Fruit fly (Drosophila melanogaster) whole organism, embryonic: ENCODE data around the gene CG32313.

Experiments used
- Ada2b ChIP-seq: fragments of 200-800 bp; sonication (Bioruptor generic); IDR thresholded peaks from 2 replicates; pipeline ENCODE4 v1.3.6; 2022; ENCODE audit warnings: missing biosample characterization, missing genetic modification characterization
- Adf1 ChIP-seq: fragments of 200-800 bp; sonication (Bioruptor generic); IDR thresholded peaks from 2 replicates; pipeline ENCODE4 v1.3.6; 2022; ENCODE audit warnings: missing biosample characterization, missing genetic modification characterization
- B-H2 ChIP-seq: fragments of 200-800 bp; sonication (Bioruptor generic); optimal IDR thresholded peaks from 2 replicates; lab custom pipeline; 2018; ENCODE audit warnings: missing biosample characterization, mild to moderate bottlenecking, missing genetic modification characterization
- CG10209 ChIP-seq: fragments of 200-800 bp; sonication (Bioruptor generic); optimal IDR thresholded peaks from 3 replicates; lab custom pipeline; 2017; ENCODE audit warnings: missing biosample characterization, mild to moderate bottlenecking, missing genetic modification characterization, missing genetic modification reagents
- CG10267 ChIP-seq: fragments of 200-800 bp; sonication (Bioruptor generic); optimal IDR thresholded peaks from 2 replicates; lab custom pipeline; 2018; ENCODE audit warnings: missing biosample characterization, mild to moderate bottlenecking, missing genetic modification characterization, moderate library complexity
- CG10431 ChIP-seq: fragments of 200-800 bp; sonication (Bioruptor generic); optimal IDR thresholded peaks from 3 replicates; lab custom pipeline; 2018; ENCODE audit warnings: missing biosample characterization, mild to moderate bottlenecking, missing genetic modification characterization
- CG10979 ChIP-seq: fragments of 200-800 bp; sonication (Bioruptor generic); optimal IDR thresholded peaks from 2 replicates; lab custom pipeline; 2018; ENCODE audit warnings: missing biosample characterization, mild to moderate bottlenecking, missing genetic modification characterization, moderate library complexity
- CG11085 ChIP-seq: fragments of 200-800 bp; sonication (Bioruptor generic); IDR thresholded peaks from 2 replicates; pipeline ENCODE4 v1.3.6; 2022; ENCODE audit warnings: missing biosample characterization, missing genetic modification characterization
- CG12769 ChIP-seq: fragments of 200-800 bp; sonication (Bioruptor generic); optimal IDR thresholded peaks from 2 replicates; lab custom pipeline; 2019; ENCODE audit warnings: missing biosample characterization, mild to moderate bottlenecking, missing genetic modification characterization, moderate library complexity
- CG13424 ChIP-seq: fragments of 200-800 bp; sonication (Bioruptor generic); optimal IDR thresholded peaks from 2 replicates; lab custom pipeline; 2019; ENCODE audit warnings: missing biosample characterization, mild to moderate bottlenecking, missing genetic modification characterization, moderate library complexity
- CG15073 ChIP-seq: fragments of 200-800 bp; sonication (Bioruptor generic); optimal IDR thresholded peaks from 2 replicates; lab custom pipeline; 2016; ENCODE audit warnings: missing biosample characterization, missing genetic modification characterization
- CG15479 ChIP-seq: fragments of 200-800 bp; sonication (Bioruptor generic); optimal IDR thresholded peaks from 3 replicates; lab custom pipeline; 2019; ENCODE audit warnings: missing biosample characterization, mild to moderate bottlenecking, missing genetic modification characterization, moderate library complexity
- CG15601 ChIP-seq: fragments of 200-800 bp; sonication (Bioruptor generic); optimal IDR thresholded peaks from 3 replicates; lab custom pipeline; 2019; ENCODE audit warnings: missing biosample characterization, mild to moderate bottlenecking, missing genetic modification characterization, moderate library complexity
- CG18011 ChIP-seq: fragments of 200-800 bp; sonication (Bioruptor generic); optimal IDR thresholded peaks from 2 replicates; lab custom pipeline; 2017; ENCODE audit warnings: missing biosample characterization, missing genetic modification characterization, mild to moderate bottlenecking, moderate library complexity, missing genotype
- CG18476 ChIP-seq: fragments of 200-800 bp; sonication (Bioruptor generic); optimal IDR thresholded peaks from 2 replicates; lab custom pipeline; 2016; ENCODE audit warnings: missing biosample characterization, mild to moderate bottlenecking, missing genetic modification characterization
- CG30431 ChIP-seq: fragments of 200-800 bp; sonication (Bioruptor generic); optimal IDR thresholded peaks from 2 replicates; lab custom pipeline; 2017; ENCODE audit warnings: missing biosample characterization, missing genetic modification characterization
- CG31224 ChIP-seq: fragments of 200-800 bp; sonication (Bioruptor generic); IDR thresholded peaks from 2 replicates; pipeline ENCODE4 v1.3.6; 2022; ENCODE audit warnings: missing biosample characterization, missing genetic modification characterization
- CG34224 ChIP-seq: fragments of 200-800 bp; sonication (Bioruptor generic); IDR thresholded peaks from 3 replicates; pipeline ENCODE4 v1.3.6; 2022; ENCODE audit warnings: missing biosample characterization, missing genetic modification characterization; ENCODE audit not compliant: partially characterized antibody
- CG3726 ChIP-seq: fragments of 200-800 bp; sonication (Bioruptor generic); IDR thresholded peaks from 3 replicates; pipeline ENCODE4, ENCODE4 v1.3.6; 2022; ENCODE audit warnings: missing biosample characterization, missing genetic modification characterization
- CG43689 ChIP-seq: fragments of 200-800 bp; sonication (Bioruptor generic); IDR thresholded peaks from 2 replicates; pipeline ENCODE4 v1.3.6; 2022; ENCODE audit warnings: missing biosample characterization, missing genetic modification characterization
- CG6689 ChIP-seq: fragments of 200-800 bp; sonication (Bioruptor generic); IDR thresholded peaks from 2 replicates; pipeline ENCODE4 v1.3.6; 2022; ENCODE audit warnings: missing biosample characterization, missing genetic modification characterization
- CG9797 ChIP-seq: fragments of 200-800 bp; sonication (Bioruptor generic); optimal IDR thresholded peaks from 3 replicates; lab custom pipeline; 2018; ENCODE audit warnings: missing biosample characterization, mild to moderate bottlenecking, missing genetic modification characterization
- Camta ChIP-seq: fragments of 200-800 bp; sonication (Bioruptor generic); optimal IDR thresholded peaks from 2 replicates; lab custom pipeline; 2016; ENCODE audit warnings: missing biosample characterization, missing genetic modification characterization
- Dll ChIP-seq: fragments of 200-800 bp; sonication (Bioruptor generic); IDR thresholded peaks from 4 replicates; pipeline ENCODE4 v1.3.6; 2022; ENCODE audit warnings: missing biosample characterization, missing genetic modification characterization; ENCODE audit not compliant: partially characterized antibody
- Ets65A ChIP-seq: fragments of 200-800 bp; sonication (Bioruptor generic); peaks from one replicate; lab custom pipeline; 2016; ENCODE audit warnings: missing biosample characterization, missing genetic modification characterization
- Fer3 ChIP-seq: fragments of 200-800 bp; sonication (Bioruptor generic); optimal IDR thresholded peaks from 2 replicates; lab custom pipeline; 2018; ENCODE audit warnings: missing biosample characterization, mild to moderate bottlenecking, missing genetic modification characterization, moderate library complexity
- HLH4C ChIP-seq: fragments of 200-800 bp; sonication (Bioruptor generic); IDR thresholded peaks from 3 replicates; pipeline ENCODE4 v1.3.6; 2022; ENCODE audit warnings: missing biosample characterization, missing genetic modification characterization; ENCODE audit not compliant: partially characterized antibody
- Hmr ChIP-seq: fragments of 200-800 bp; sonication (Bioruptor generic); optimal IDR thresholded peaks from 3 replicates; lab custom pipeline; 2017; ENCODE audit warnings: mild to moderate bottlenecking, missing biosample characterization, missing genetic modification reagents, missing genetic modification characterization
- Jarid2 ChIP-seq: fragments of 200-800 bp; sonication (Bioruptor generic); optimal IDR thresholded peaks from 3 replicates; lab custom pipeline; 2017; ENCODE audit warnings: mild to moderate bottlenecking, missing biosample characterization, missing genetic modification reagents, missing genetic modification characterization
- MESR4 ChIP-seq: fragments of 200-800 bp; sonication (Bioruptor generic); optimal IDR thresholded peaks from 2 replicates; lab custom pipeline; 2018; ENCODE audit warnings: missing biosample characterization, mild to moderate bottlenecking, missing genetic modification characterization, moderate library complexity
- Myb ChIP-seq: fragments of 200-800 bp; sonication (Bioruptor generic); optimal IDR thresholded peaks from 2 replicates; lab custom pipeline; 2016; ENCODE audit warnings: missing biosample characterization, missing genetic modification characterization
- Opbp ChIP-seq: fragments of 200-800 bp; sonication (Bioruptor generic); IDR thresholded peaks from 3 replicates; pipeline ENCODE4 v1.3.6; 2022; ENCODE audit warnings: missing biosample characterization, missing genetic modification characterization; ENCODE audit not compliant: partially characterized antibody
- Taf1 ChIP-seq: fragments of 200-800 bp; sonication (Bioruptor generic); IDR thresholded peaks from 2 replicates; pipeline ENCODE4 v1.3.6; 2022; ENCODE audit warnings: missing biosample characterization, missing genetic modification characterization
- bcd ChIP-seq: fragments of 200-800 bp; sonication (Bioruptor generic); optimal IDR thresholded peaks from 2 replicates; lab custom pipeline; 2017; ENCODE audit warnings: missing biosample characterization, mild to moderate bottlenecking, missing genetic modification characterization
- bsh ChIP-seq, 2 experiments: fragments of 200-800 bp; sonication (Bioruptor generic); optimal IDR thresholded peaks; 2 replicates each; lab custom pipeline; 2017 to 2018; ENCODE audit warnings: mild to moderate bottlenecking in 2 of 2, missing biosample characterization in 2 of 2, missing genetic modification characterization in 2 of 2, moderate library complexity in 1 of 2
- crc ChIP-seq: fragments of 200-800 bp; sonication (Bioruptor generic); optimal IDR thresholded peaks from 2 replicates; lab custom pipeline; 2016; ENCODE audit warnings: missing biosample characterization, missing genetic modification characterization
- eve ChIP-seq, 2 experiments: fragments of >200 bp; optimal IDR thresholded peaks; 2 replicates each; lab custom pipeline; 2017; ENCODE audit warnings: missing biosample characterization in 2 of 2, missing genetic modification characterization in 2 of 2
- gce ChIP-seq: fragments of 200-800 bp; sonication (Bioruptor generic); IDR thresholded peaks from 3 replicates; pipeline ENCODE4 v1.3.6; 2022; ENCODE audit warnings: missing biosample characterization, missing genetic modification characterization
- gcm2 ChIP-seq: fragments of 200-800 bp; sonication (Bioruptor generic); optimal IDR thresholded peaks from 2 replicates; lab custom pipeline; 2016; ENCODE audit warnings: missing biosample characterization, missing genetic modification characterization
- gem ChIP-seq: fragments of 200-800 bp; sonication (Bioruptor generic); optimal IDR thresholded peaks from 2 replicates; lab custom pipeline; 2019; ENCODE audit warnings: missing biosample characterization, mild to moderate bottlenecking, missing genetic modification characterization, moderate library complexity
- h ChIP-seq: fragments of >200 bp; optimal IDR thresholded peaks from 2 replicates; lab custom pipeline; 2017
- kni ChIP-seq: fragments of 200-800 bp; sonication (Bioruptor generic); optimal IDR thresholded peaks from 3 replicates; lab custom pipeline; 2017; ENCODE audit warnings: mild to moderate bottlenecking, missing biosample characterization, missing genetic modification reagents, missing genetic modification characterization
- pnt ChIP-seq: fragments of 200-800 bp; sonication (Bioruptor generic); optimal IDR thresholded peaks from 3 replicates; lab custom pipeline; 2016; ENCODE audit warnings: missing biosample characterization, missing genetic modification characterization
- prd ChIP-seq, 3 experiments: fragments of >200 bp in 2 of 3; fragments of 200-800 bp in 1 of 3; sonication (Bioruptor generic) in 1 of 3; optimal IDR thresholded peaks in 2 of 3; IDR thresholded peaks in 1 of 3; 2 replicates in 2 of 3; 3 replicates in 1 of 3; pipeline versions ENCODE4 v1.3.6 to Lab custom; 2017 to 2022; ENCODE audit warnings: missing biosample characterization in 1 of 3, missing genetic modification characterization in 1 of 3
- scrt ChIP-seq: fragments of 200-800 bp; sonication (Bioruptor generic); optimal IDR thresholded peaks from 2 replicates; lab custom pipeline; 2018; ENCODE audit warnings: missing biosample characterization, mild to moderate bottlenecking, missing genetic modification characterization, moderate library complexity
- tap ChIP-seq: fragments of 200-800 bp; optimal IDR thresholded peaks from 3 replicates; lab custom pipeline; 2019; ENCODE audit warnings: missing biosample characterization, mild to moderate bottlenecking, missing genetic modification characterization, moderate library complexity
- toy ChIP-seq: fragments of 200-800 bp; sonication (Bioruptor generic); IDR thresholded peaks from 2 replicates; pipeline ENCODE4 v1.3.6; 2022; ENCODE audit warnings: missing biosample characterization, missing genetic modification characterization
- tup ChIP-seq: fragments of 200-800 bp; sonication (Bioruptor generic); optimal IDR thresholded peaks from 2 replicates; lab custom pipeline; 2016; ENCODE audit warnings: missing biosample characterization, mild to moderate bottlenecking, missing genetic modification characterization, moderate library complexity

The CG32313 gene

DNA sequence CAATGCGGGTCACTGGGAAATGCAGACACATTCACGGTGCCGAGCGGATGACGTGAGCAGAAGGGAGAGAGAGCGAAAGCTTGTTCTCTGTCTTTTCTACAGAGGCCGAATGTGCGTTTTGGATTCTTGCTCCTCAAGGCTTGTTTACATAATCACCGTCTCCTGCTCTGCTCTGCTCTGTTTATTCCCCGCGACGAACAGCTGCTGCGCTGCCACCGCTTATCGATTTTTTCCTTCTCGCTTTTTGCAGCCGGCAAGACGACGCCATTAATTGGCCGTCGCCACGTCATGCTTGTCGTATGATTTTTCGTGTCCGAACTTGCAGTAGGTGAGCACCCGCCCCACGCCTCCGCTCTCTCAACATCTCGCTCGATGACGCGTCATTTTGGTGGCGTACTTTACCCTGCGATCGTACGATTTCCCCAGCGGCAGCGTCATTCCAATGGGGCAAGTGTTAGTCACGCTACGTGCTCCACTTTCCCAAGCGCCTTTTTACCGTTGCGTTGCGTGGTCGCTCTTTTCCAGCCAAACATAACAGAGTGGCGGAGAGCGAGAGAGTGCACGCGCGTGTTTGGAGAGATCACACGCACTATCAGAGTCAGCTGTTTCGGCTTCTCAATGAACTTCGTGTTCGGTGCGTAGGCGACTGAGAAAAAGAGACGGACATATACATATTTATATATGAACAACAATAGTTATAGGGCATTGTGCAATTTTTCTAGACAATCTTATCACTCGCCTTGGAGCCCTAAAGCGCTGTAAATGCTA lies 990 bp upstream of the CG32313 start (continued):
- no peak for TF ChIP-seq scrt (GFP tag; lab: Kevin White, UChicago)
- TF ChIP-seq pnt (GFP tag; lab: Kevin White, UChicago) = no peak
- TF ChIP-seq h = no peak
- TF ChIP-seq Fer3 (tag; lab: Kevin White, UChicago) = no peak
- TF ChIP-seq CG15073 (GFP tag; lab: Kevin White, UChicago) = no peak
- no peak for TF ChIP-seq Ada2b (GFP tag; lab: Robert Waterston, UW)
- no peak for TF ChIP-seq tup (GFP tag; lab: Kevin White, UChicago)
- TF ChIP-seq CG10209 (GFP tag; lab: Kevin White, UChicago) = no peak
- TF ChIP-seq Ets65A (GFP tag; lab: Kevin White, UChicago) = peak; percentile 70
- no peak for TF ChIP-seq CG31224 (GFP tag; lab: Robert Waterston, UW)
- no peak for TF ChIP-seq prd (optimal IDR thresholded peaks at IDR 0.05; lab: Kevin White, UChicago)
- TF ChIP-seq prd (GFP tag; IDR thresholded peaks at IDR 0.05; lab: Robert Waterston, UW) = no peak
- TF ChIP-seq toy (GFP tag; lab: Robert Waterston, UW) = no peak
- TF ChIP-seq CG15479 (GFP tag; lab: Kevin White, UChicago) = peak; percentile 52
- TF ChIP-seq Opbp (GFP tag; lab: Robert Waterston, UW) = no peak; the same call in 2 of the 3 replicates
- TF ChIP-seq gcm2 (GFP tag; lab: Kevin White, UChicago) = no peak
- 0 out of 3 replicates have a peak, but pooled peaks have one; percentile 21 for TF ChIP-seq CG34224 (GFP tag; lab: Robert Waterston, UW)
- TF ChIP-seq Taf1 (GFP tag; lab: Robert Waterston, UW) = no peak
- no peak for TF ChIP-seq B-H2 (GFP tag; lab: Kevin White, UChicago)
- no peak for TF ChIP-seq bcd
- TF ChIP-seq HLH4C (GFP tag; lab: Robert Waterston, UW) = no peak
- peak; percentile 13 for TF ChIP-seq gem (tag; lab: Kevin White, UChicago)
- TF ChIP-seq CG13424 (tag; lab: Kevin White, UChicago) = peak; percentile 27
- TF ChIP-seq CG10979 (tag; lab: Kevin White, UChicago) = peak; percentile 19
- no peak for TF ChIP-seq CG18476
- no peak for TF ChIP-seq CG6689 (GFP tag; lab: Robert Waterston, UW)
- no peak for TF ChIP-seq Camta (GFP tag; lab: Kevin White, UChicago)
- TF ChIP-seq CG11085 = no peak
- TF ChIP-seq eve (GFP tag; optimal IDR thresholded peaks at IDR 0.05; lab: Kevin White, UChicago) = no peak
- no peak for TF ChIP-seq Jarid2
- peak in 1 of 2 experiments; percentile 47 for TF ChIP-seq bsh (GFP tag; optimal IDR thresholded peaks at IDR 0.05; lab: Kevin White, UChicago)
- TF ChIP-seq CG15601 (tag; lab: Kevin White, UChicago) = no peak
- TF ChIP-seq tap (tag; lab: Kevin White, UChicago) = no peak
- TF ChIP-seq Dll (GFP tag; lab: Robert Waterston, UW) = peak; percentile 24; the same call in 1 of the 4 replicates
- TF ChIP-seq CG18011 (GFP tag; lab: Kevin White, UChicago) = no peak
- TF ChIP-seq Hmr = no peak
- TF ChIP-seq kni (GFP tag; lab: Kevin White, UChicago) = peak; percentile 99
- TF ChIP-seq Myb (GFP tag; lab: Kevin White, UChicago) = no peak
- TF ChIP-seq CG3726 = no peak
- TF ChIP-seq CG10267 (tag; lab: Kevin White, UChicago) = no peak
- no peak for TF ChIP-seq CG10431 (GFP tag; lab: Kevin White, UChicago)
- TF ChIP-seq CG9797 (GFP tag; lab: Kevin White, UChicago) = no peak
- TF ChIP-seq crc (GFP tag; lab: Kevin White, UChicago) = no peak
- TF ChIP-seq CG30431 (GFP tag; lab: Kevin White, UChicago) = no peak
- TF ChIP-seq gce = no peak
- TF ChIP-seq Adf1 (GFP tag; lab: Robert Waterston, UW) = peak; percentile 63
- TF ChIP-seq CG43689 (GFP tag; lab: Robert Waterston, UW) = no peak
- peak; percentile 20 for TF ChIP-seq CG12769 (tag; lab: Kevin White, UChicago)
- peak; percentile 15 for TF ChIP-seq MESR4 (GFP tag; lab: Kevin White, UChicago)
